Worm (Caenorhabditis elegans): ENCODE results near the gene T23G4.2.

T23G4.2 gene

DNA sequence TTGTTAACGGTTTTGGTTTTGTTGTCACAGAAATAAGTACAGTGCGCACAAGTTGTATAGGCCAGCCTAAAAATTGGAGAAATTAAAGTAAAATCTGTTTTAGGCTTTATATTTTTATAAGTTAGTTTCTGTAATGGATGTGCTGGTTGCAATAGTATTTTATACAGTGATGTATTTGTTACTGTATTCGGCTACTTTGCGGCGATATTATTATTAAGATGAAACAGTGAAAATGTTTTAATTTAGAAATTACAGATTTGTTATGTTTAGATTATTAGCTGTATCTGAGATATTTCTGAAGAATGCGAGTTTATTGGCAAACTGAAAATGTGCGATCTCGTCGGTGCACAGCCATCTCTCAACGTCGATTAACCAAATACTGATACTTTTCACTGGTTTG lies 41.8 kb downstream of the T23G4.2 start, which contains the start of gene ule-4:
Gene ule-4 (minus strand): TSS at position 101 of the 400 bp plus-strand sequence.
- TF ChIP-seq unc-62 (GFP tag; optimal IDR thresholded peaks at IDR 0.05) (no peak), unc-39 (tag; optimal IDR thresholded peaks at IDR 0.05) (no peak), skn-1 (tag; optimal IDR thresholded peaks at IDR 0.05) (no peak), tbx-2 (tag; optimal IDR thresholded peaks at IDR 0.05) (no peak), mml-1 (tag; optimal IDR thresholded peaks at IDR 0.05) (no peak), jun-1 (tag; optimal IDR thresholded peaks at IDR 0.05) (no peak), zag-1 (tag; optimal IDR thresholded peaks at IDR 0.05) (no peak), fos-1 (tag; optimal IDR thresholded peaks at IDR 0.05) (no peak), nhr-43 (tag; optimal IDR thresholded peaks at IDR 0.05; ENCODE audit: poor library complexity, severe bottlenecking) (no peak), ceh-9 (tag; optimal IDR thresholded peaks at IDR 0.05) (no peak), elt-2 (tag; optimal IDR thresholded peaks at IDR 0.05) (no peak), ztf-4 (tag; optimal IDR thresholded peaks at IDR 0.05) (no peak), eor-1 (tag; optimal IDR thresholded peaks at IDR 0.05) (no peak), lin-39 (tag; optimal IDR thresholded peaks at IDR 0.05) (no peak), sea-2 (GFP tag; optimal IDR thresholded peaks at IDR 0.05) (no peak), nhr-28 (tag; optimal IDR thresholded peaks at IDR 0.05) (no peak), ztf-11 (tag; optimal IDR thresholded peaks at IDR 0.05) (no peak), elt-3 (tag; optimal IDR thresholded peaks at IDR 0.05) (no peak), ama-1 (optimal IDR thresholded peaks at IDR 0.05) (no peak)

DNA sequence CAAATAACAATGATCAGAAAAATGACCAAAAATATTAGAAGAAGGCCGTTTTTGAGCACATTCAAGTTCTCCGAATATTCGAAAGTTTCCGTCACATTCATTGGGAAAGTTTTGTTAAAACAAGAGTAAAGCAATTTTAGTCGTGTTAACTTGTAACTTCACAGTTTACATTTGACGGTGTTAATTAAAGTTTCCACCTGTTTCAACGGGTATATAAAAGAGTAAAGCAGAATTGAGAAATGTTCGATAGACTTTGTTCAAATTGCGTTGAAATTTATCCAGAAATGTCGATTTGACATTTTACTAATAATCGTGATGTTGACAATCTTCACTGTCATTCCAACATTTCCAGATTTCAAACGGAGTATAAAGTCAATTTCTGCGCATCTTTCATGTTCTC lies 43.5 kb downstream of the T23G4.2 start, which contains the start of gene srz-29:
Gene srz-29 (minus strand): TSS at position 101 of the 400 bp plus-strand sequence.
- TF ChIP-seq aly-2 (tag; optimal IDR thresholded peaks at IDR 0.05) (no peak), pha-4 (tag; optimal IDR thresholded peaks at IDR 0.05) (no peak), daf-12 (tag; optimal IDR thresholded peaks at IDR 0.05) (no peak), R02D3.7 (tag; optimal IDR thresholded peaks at IDR 0.05) (no peak), nhr-12 (tag; optimal IDR thresholded peaks at IDR 0.05) (no peak), nhr-28 (tag; optimal IDR thresholded peaks at IDR 0.05) (no peak), fos-1 (tag; optimal IDR thresholded peaks at IDR 0.05) (no peak), hmg-11 (tag; optimal IDR thresholded peaks at IDR 0.05) (no peak), zag-1 (tag; optimal IDR thresholded peaks at IDR 0.05) (no peak), mdl-1 (tag; optimal IDR thresholded peaks at IDR 0.05) (no peak)

DNA sequence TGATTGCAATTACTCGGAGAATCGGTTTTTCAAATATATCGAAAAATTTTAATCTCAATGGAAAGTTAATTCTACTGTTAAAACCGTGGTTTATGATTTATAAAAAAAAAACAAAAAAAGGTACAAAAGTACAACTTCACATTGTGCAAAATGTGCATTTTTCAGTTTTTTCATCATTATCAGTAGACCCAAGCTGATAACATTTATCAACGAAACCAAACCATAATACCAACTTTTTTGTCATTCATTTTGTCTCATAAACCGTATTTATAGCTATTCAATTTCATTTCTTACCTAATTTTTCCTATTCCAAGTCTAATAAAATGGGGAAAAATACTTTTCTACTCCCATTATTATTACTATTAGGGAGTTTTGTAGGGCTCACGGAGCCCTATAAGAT lies 50.3 kb downstream of the T23G4.2 start, which contains the start of gene ugt-22:
Gene ugt-22 (plus strand): TSS at position 234 of the 400 bp plus-strand sequence.
- no peak for TF ChIP-seq elt-1 (tag; optimal IDR thresholded peaks at IDR 0.05)
- TF ChIP-seq jun-1 (tag; optimal IDR thresholded peaks at IDR 0.05): no peak
- no peak for TF ChIP-seq snpc-4 (tag; optimal IDR thresholded peaks at IDR 0.05)
- TF ChIP-seq elt-3 (tag; optimal IDR thresholded peaks at IDR 0.05): no peak
- TF ChIP-seq ztf-4 (tag; optimal IDR thresholded peaks at IDR 0.05): no peak
- no peak for TF ChIP-seq nhr-43 (tag; optimal IDR thresholded peaks at IDR 0.05; ENCODE audit: poor library complexity, severe bottlenecking)
- no peak for TF ChIP-seq eor-1 (tag; optimal IDR thresholded peaks at IDR 0.05)
- TF ChIP-seq nhr-237 (tag; optimal IDR thresholded peaks at IDR 0.05): no peak
- no peak for TF ChIP-seq nhr-28 (tag; optimal IDR thresholded peaks at IDR 0.05)
- TF ChIP-seq egl-27 (tag; optimal IDR thresholded peaks at IDR 0.05): no peak
- TF ChIP-seq elt-2 (tag; optimal IDR thresholded peaks at IDR 0.05): peak; percentile 86
- peak; percentile 83 for TF ChIP-seq pqm-1 (tag; optimal IDR thresholded peaks at IDR 0.05)
- no peak for TF ChIP-seq lsy-12 (tag; optimal IDR thresholded peaks at IDR 0.05)
- peak; percentile 22 for TF ChIP-seq skn-1 (tag; optimal IDR thresholded peaks at IDR 0.05)
- no peak for TF ChIP-seq lin-39 (tag; optimal IDR thresholded peaks at IDR 0.05)

Data from whole organism, L3 larva.